Fruit fly (Drosophila melanogaster): ENCODE results near the gene CG6380.
A peak's percentile ranks its signal among the peaks of the same experiment; 100 is the strongest.

CG6380 gene

DNA sequence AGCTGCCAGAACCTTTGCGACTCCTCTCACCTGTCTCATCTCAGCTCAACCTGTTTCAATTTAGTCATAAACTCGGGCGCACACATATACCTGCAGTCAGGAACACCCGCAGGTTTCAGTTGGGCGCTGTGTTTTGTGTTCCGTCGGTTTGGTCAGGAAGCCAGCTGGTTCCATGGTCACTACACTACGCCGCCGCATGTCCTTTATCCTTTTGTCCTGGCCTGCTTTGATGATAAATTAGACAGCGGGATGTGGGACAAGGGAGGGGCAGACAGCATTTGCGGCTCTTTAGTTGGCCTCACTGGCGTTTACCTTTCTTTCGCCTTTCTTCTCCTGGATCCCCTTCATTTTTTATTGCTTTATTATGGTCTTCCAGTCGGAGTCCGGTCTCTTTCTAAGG lies 28.6 kb downstream of the CG6380 start (continued):
- TF ChIP-seq D19A (tag; optimal IDR thresholded peaks at IDR 0.05) (no peak), CG12219 (GFP tag; optimal IDR thresholded peaks at IDR 0.05) (no peak), CG4404 (GFP tag; IDR thresholded peaks at IDR 0.05) (no peak), gfzf (GFP tag; optimal IDR thresholded peaks at IDR 0.05) (no peak), H15 (GFP tag; IDR thresholded peaks at IDR 0.05) (no peak), ro (GFP tag; IDR thresholded peaks at IDR 0.05) (no peak), Dek (tag; optimal IDR thresholded peaks at IDR 0.05) (no peak), Dad (GFP tag; optimal IDR thresholded peaks at IDR 0.05) (no peak), lola (GFP tag; optimal IDR thresholded peaks at IDR 0.05) (no peak), Atf-2 (GFP tag; optimal IDR thresholded peaks at IDR 0.05) (no peak), NK7.1 (GFP tag; optimal IDR thresholded peaks at IDR 0.05) (no peak), abd-A (tag; optimal IDR thresholded peaks at IDR 0.05) (no peak), grn (GFP tag; optimal IDR thresholded peaks at IDR 0.05) (no peak), fd3F (GFP tag; optimal IDR thresholded peaks at IDR 0.05) (no peak), Camta (GFP tag; optimal IDR thresholded peaks at IDR 0.05) (no peak), CHES-1-like (GFP tag; optimal IDR thresholded peaks at IDR 0.05) (no peak), GATAe (GFP tag; conservative IDR thresholded peaks at IDR 0.05) (no peak), CG2199 (GFP tag; IDR thresholded peaks at IDR 0.05) (0 out of 3 replicates have a peak, but pooled peaks have one; percentile 27), CG4730 (GFP tag; IDR thresholded peaks at IDR 0.05) (no peak), cad (GFP tag; optimal IDR thresholded peaks at IDR 0.05) (peak; percentile 87), CG8478 (optimal IDR thresholded peaks at IDR 0.05) (no peak), eve (GFP tag; optimal IDR thresholded peaks at IDR 0.05) (no peak), CG3065 (GFP tag; optimal IDR thresholded peaks at IDR 0.05) (no peak), crol (GFP tag; IDR thresholded peaks at IDR 0.05) (peak; percentile 59), ham (GFP tag; IDR thresholded peaks at IDR 0.05) (no peak), CG8944 (GFP tag; optimal IDR thresholded peaks at IDR 0.05) (no peak), al (GFP tag; IDR thresholded peaks at IDR 0.05) (no peak), ac (GFP tag; optimal IDR thresholded peaks at IDR 0.05) (peak; percentile 81), Ets65A (GFP tag) (no peak), Trl (optimal IDR thresholded peaks at IDR 0.05) (no peak), Trl (GFP tag; optimal IDR thresholded peaks at IDR 0.05) (no peak), lab (GFP tag; optimal IDR thresholded peaks at IDR 0.05) (no peak), odd (GFP tag; optimal IDR thresholded peaks at IDR 0.05) (no peak), Mad (GFP tag; optimal IDR thresholded peaks at IDR 0.05) (no peak), CG5180 (GFP tag; optimal IDR thresholded peaks at IDR 0.05) (no peak), tll (GFP tag; optimal IDR thresholded peaks at IDR 0.05) (peak in 1 of 2 experiments; percentile 26), mld (GFP tag; IDR thresholded peaks at IDR 0.05; ENCODE audit: partially characterized antibody) (no peak), NC2α (GFP tag; optimal IDR thresholded peaks at IDR 0.05) (no peak), ewg (GFP tag; optimal IDR thresholded peaks at IDR 0.05) (no peak), pzg (GFP tag; optimal IDR thresholded peaks at IDR 0.05) (no peak), CG17328 (GFP tag; IDR thresholded peaks at IDR 0.05) (no peak), CG14050 (GFP tag; IDR thresholded peaks at IDR 0.05) (no peak), cg (GFP tag; optimal IDR thresholded peaks at IDR 0.05) (no peak), pb (GFP tag; optimal IDR thresholded peaks at IDR 0.05) (no peak), CG11093 (GFP tag; IDR thresholded peaks at IDR 0.05) (no peak), row (GFP tag; IDR thresholded peaks at IDR 0.05) (no peak), Kr (GFP tag; optimal IDR thresholded peaks at IDR 0.05) (peak; percentile 48), CG15269 (tag; optimal IDR thresholded peaks at IDR 0.05) (no peak)

Data from whole organism, embryonic.